Fruit fly (Drosophila melanogaster): ENCODE results near the gene milt.

Gene milt

dm6 chr2L:7067683-7068082, 30.1 kb downstream of the milt start, which contains the start of gene Ugt307A1:
TSS of gene Ugt307A1 (plus strand) at chr2L:7067983.
- no peak for TF ChIP-seq CG30020 (tag; optimal IDR thresholded peaks at IDR 0.05)
- TF ChIP-seq Pdp1 (GFP tag; optimal IDR thresholded peaks at IDR 0.05): peak in 1 of 2 experiments; percentile 44

- TF ChIP-seq Hr39 (optimal IDR thresholded peaks at IDR 0.05) (no peak), nom (GFP tag; optimal IDR thresholded peaks at IDR 0.05) (no peak), CG8359 (GFP tag; optimal IDR thresholded peaks at IDR 0.05; ENCODE audit: borderline replicate concordance) (peak; percentile 98), D19B (GFP tag; optimal IDR thresholded peaks at IDR 0.05) (no peak), Dip3 (GFP tag; optimal IDR thresholded peaks at IDR 0.05) (no peak), Oli (tag; optimal IDR thresholded peaks at IDR 0.05) (no peak), CG11560 (tag; IDR thresholded peaks at IDR 0.05) (no peak), fd96Cb (tag; optimal IDR thresholded peaks at IDR 0.05) (no peak), Dfd (GFP tag; optimal IDR thresholded peaks at IDR 0.05) (no peak), wdn (GFP tag; IDR thresholded peaks at IDR 0.05) (no peak), Side (GFP tag; optimal IDR thresholded peaks at IDR 0.05) (no peak), Tbp (GFP tag; optimal IDR thresholded peaks at IDR 0.05) (peak; percentile 43), ci (GFP tag; IDR thresholded peaks at IDR 0.05) (no peak), bsh (GFP tag; optimal IDR thresholded peaks at IDR 0.05) (no peak), Mrtf (GFP tag; IDR thresholded peaks at IDR 0.05) (no peak), tna (GFP tag; IDR thresholded peaks at IDR 0.05; ENCODE audit: partially characterized antibody) (no peak), CG10366 (GFP tag; IDR thresholded peaks at IDR 0.05) (no peak)
Observed at dm6 chr2L:7071219-7071618, 33.6 kb downstream of the milt start.

dm6 chr2L:7071862-7072261, 34.2 kb downstream of the milt start:
- TF ChIP-seq CG11456 (GFP tag; IDR thresholded peaks at IDR 0.05) (no peak), row (GFP tag; IDR thresholded peaks at IDR 0.05) (0 out of 3 replicates have a peak, but pooled peaks have one; percentile 21), Med (GFP tag) (peak; percentile 31), lmd (GFP tag; IDR thresholded peaks at IDR 0.05) (0 out of 2 replicates have a peak, but pooled peaks have one; percentile 14), bsh (GFP tag; optimal IDR thresholded peaks at IDR 0.05) (peak in 1 of 2 experiments; percentile 38), gem (tag; optimal IDR thresholded peaks at IDR 0.05) (peak; percentile 3), fd102C (GFP tag; optimal IDR thresholded peaks at IDR 0.05) (no peak), nom (GFP tag; optimal IDR thresholded peaks at IDR 0.05) (peak; percentile 29), tx (GFP tag; optimal IDR thresholded peaks at IDR 0.05) (no peak), Max (GFP tag; optimal IDR thresholded peaks at IDR 0.05) (no peak), Drgx (GFP tag; IDR thresholded peaks at IDR 0.05) (0 out of 2 replicates have a peak, but pooled peaks have one; percentile 39), kni (GFP tag; optimal IDR thresholded peaks at IDR 0.05) (no peak), CG10462 (GFP tag; optimal IDR thresholded peaks at IDR 0.05) (no peak)

- TF ChIP-seq CG13123 (GFP tag; optimal IDR thresholded peaks at IDR 0.05) (no peak), en (GFP tag; optimal IDR thresholded peaks at IDR 0.05) (no peak), Eip74EF (GFP tag; optimal IDR thresholded peaks at IDR 0.05) (no peak), CG32532 (GFP tag; IDR thresholded peaks at IDR 0.05) (peak; percentile 35; the same call in 1 of the 2 replicates), B-H1 (GFP tag; IDR thresholded peaks at IDR 0.05) (no peak), cas (GFP tag; IDR thresholded peaks at IDR 0.05) (no peak), nmo (GFP tag; optimal IDR thresholded peaks at IDR 0.05) (peak; percentile 1), bcd (GFP tag; optimal IDR thresholded peaks at IDR 0.05) (no peak), D (optimal IDR thresholded peaks at IDR 0.05) (no peak), D (GFP tag; optimal IDR thresholded peaks at IDR 0.05) (peak; percentile 8), CG14710 (tag; optimal IDR thresholded peaks at IDR 0.05) (peak; percentile 34), Ada2b (GFP tag; IDR thresholded peaks at IDR 0.05) (peak; percentile 18; the same call in 1 of the 2 replicates), tup (GFP tag; optimal IDR thresholded peaks at IDR 0.05) (no peak), CG1602 (GFP tag; optimal IDR thresholded peaks at IDR 0.05) (peak; percentile 7), CG12942 (GFP tag; optimal IDR thresholded peaks at IDR 0.05) (no peak), Hmr (GFP tag; optimal IDR thresholded peaks at IDR 0.05) (peak; percentile 25), H15 (GFP tag; IDR thresholded peaks at IDR 0.05) (no peak), Dek (tag; optimal IDR thresholded peaks at IDR 0.05) (no peak)
Observed at dm6 chr2L:7073011-7073410, 35.4 kb downstream of the milt start.
